Worm (Caenorhabditis elegans) whole organism, L3 larva: ENCODE data around the gene F26F4.12.

Experiments used
- elt-3 ChIP-seq, 3 experiments: fragments of 150-350 bp in 1 of 3; sonication (generic microtip) in 2 of 3; optimal IDR thresholded peaks; 2 replicates in 2 of 3; 4 replicates in 1 of 3; lab custom pipeline; 2014 to 2017; ENCODE audit warnings: missing biosample characterization in 3 of 3, missing genetic modification characterization in 3 of 3
- nhr-76 ChIP-seq: fragments of 150-350 bp; sonication (generic microtip); optimal IDR thresholded peaks from 5 replicates; lab custom pipeline; 2014; ENCODE audit warnings: missing biosample characterization, missing genetic modification characterization

ce11 chrIII:4939267-4939666 is 29.4 kb upstream of the F26F4.12 start, which contains the start of gene rpb-2:
- TF ChIP-seq elt-3 (tag; optimal IDR thresholded peaks at IDR 0.05; lab: Kevin White, UChicago) (no peak), nhr-76 (no peak)
